Worm (Caenorhabditis elegans) whole organism, young adult: ENCODE data around the gene fos-1.

Source experiments
- B0035.1 ChIP-seq: sonication (generic microtip); optimal IDR thresholded peaks from 2 replicates; lab custom pipeline; 2016; ENCODE audit warnings: missing genetic modification characterization, mild to moderate bottlenecking, missing compliant biosample characterization, missing genotype, missing genetic modification reagents
- D2030.7 ChIP-seq: fragments of 200-800 bp; sonication (Bioruptor generic); IDR thresholded peaks from 2 replicates; pipeline ENCODE4 v1.3.6; 2022; ENCODE audit warnings: missing genetic modification reagents, missing genetic modification characterization, missing compliant biosample characterization
- F22D6.2 ChIP-seq: sonication (generic microtip); optimal IDR thresholded peaks from 2 replicates; lab custom pipeline; 2016; ENCODE audit warnings: mild to moderate bottlenecking, missing genetic modification characterization, missing compliant biosample characterization
- F23B12.7 ChIP-seq: sonication (generic microtip); optimal IDR thresholded peaks from 2 replicates; lab custom pipeline; 2017; ENCODE audit warnings: missing genetic modification characterization, mild to moderate bottlenecking, missing compliant biosample characterization, antibody characterized with exemption, moderate library complexity; ENCODE audit not compliant: insufficient read depth
- K12H6.12 ChIP-seq: fragments of 200-800 bp; sonication (Bioruptor generic); optimal IDR thresholded peaks from 2 replicates; lab custom pipeline; 2018; ENCODE audit warnings: mild to moderate bottlenecking, missing genetic modification characterization, missing compliant biosample characterization
- Y53G8AR.9 ChIP-seq: fragments of 200-800 bp; sonication (Bioruptor generic); conservative IDR thresholded peaks from 2 replicates; pipeline ENCODE4 v1.3.6; 2022; ENCODE audit warnings: missing genetic modification reagents, missing genetic modification characterization, missing compliant biosample characterization
- Y79H2A.3 ChIP-seq: fragments of 200-800 bp; sonication (Bioruptor generic); conservative IDR thresholded peaks from 2 replicates; pipeline ENCODE4 v1.3.6; 2022; ENCODE audit warnings: missing genetic modification reagents, missing genetic modification characterization, missing compliant biosample characterization
- Y95B8A.8 ChIP-seq: fragments of 200-800 bp; sonication (Bioruptor generic); IDR thresholded peaks from 2 replicates; pipeline ENCODE4 v1.3.6; 2022; ENCODE audit warnings: missing genetic modification reagents, missing genetic modification characterization, missing compliant biosample characterization
- ZK185.1 ChIP-seq: sonication (generic microtip); optimal IDR thresholded peaks from 2 replicates; lab custom pipeline; 2016; ENCODE audit warnings: mild to moderate bottlenecking, missing genetic modification characterization, missing compliant biosample characterization; ENCODE audit not compliant: poor library complexity, severe bottlenecking
- ama-1 ChIP-seq, 3 experiments: fragments of 150-350 bp in 1 of 3; sonication (generic microtip) in 2 of 3; optimal IDR thresholded peaks; 2 replicates each; lab custom pipeline; 2014 to 2018; ENCODE audit warnings: missing biosample characterization in 2 of 3, missing genetic modification characterization in 2 of 3, missing genetic modification reagents in 2 of 3
- aptf-3 ChIP-seq: fragments of 200-800 bp; sonication (Bioruptor generic); IDR thresholded peaks from 2 replicates; pipeline ENCODE4 v1.3.6; 2022; ENCODE audit warnings: missing genetic modification characterization, missing compliant biosample characterization
- attf-3 ChIP-seq: fragments of 200-800 bp; sonication (Bioruptor generic); conservative IDR thresholded peaks from 2 replicates; pipeline ENCODE4 v1.3.6; 2022; ENCODE audit warnings: missing genetic modification reagents, missing genetic modification characterization, missing compliant biosample characterization
- attf-5 ChIP-seq: fragments of 200-800 bp; sonication (Bioruptor generic); optimal IDR thresholded peaks from 2 replicates; lab custom pipeline; 2018; ENCODE audit warnings: mild to moderate bottlenecking, missing genetic modification characterization, missing compliant biosample characterization
- cebp-1 ChIP-seq, 2 experiments: fragments of 200-800 bp in 1 of 2; sonication (Bioruptor generic) in 1 of 2; sonication (generic microtip) in 1 of 2; IDR thresholded peaks in 1 of 2; optimal IDR thresholded peaks in 1 of 2; 2 replicates each; pipeline versions ENCODE4 v1.3.6 to Lab custom; 2017 to 2022; ENCODE audit warnings: missing compliant biosample characterization in 2 of 2, missing genetic modification characterization in 2 of 2, mild to moderate bottlenecking in 1 of 2, missing genetic modification reagents in 1 of 2, moderate library complexity in 1 of 2
- ceh-91 ChIP-seq: fragments of 200-800 bp; sonication (Bioruptor generic); IDR thresholded peaks from 2 replicates; pipeline ENCODE4 v1.3.6; 2022; ENCODE audit warnings: missing genetic modification reagents, missing genetic modification characterization, missing compliant biosample characterization
- chd-7 ChIP-seq: sonication (generic microtip); optimal IDR thresholded peaks from 2 replicates; lab custom pipeline; 2016; ENCODE audit warnings: mild to moderate bottlenecking, missing genetic modification characterization, moderate library complexity, missing compliant biosample characterization
- dox-1 ChIP-seq: fragments of 200-800 bp; sonication (Bioruptor generic); IDR thresholded peaks from 2 replicates; pipeline ENCODE4 v1.3.6; 2022; ENCODE audit warnings: missing genetic modification reagents, missing genetic modification characterization, missing compliant biosample characterization
- efl-1 ChIP-seq: fragments of 150-350 bp; optimal IDR thresholded peaks from 2 replicates; lab custom pipeline; 2014; ENCODE audit warnings: missing biosample characterization, missing genetic modification reagents, missing genetic modification characterization
- ets-4 ChIP-seq: fragments of 200-800 bp; sonication (Bioruptor generic); optimal IDR thresholded peaks from 2 replicates; lab custom pipeline; 2018; ENCODE audit warnings: mild to moderate bottlenecking, missing genetic modification characterization, missing compliant biosample characterization
- gei-17 ChIP-seq: fragments of 200-800 bp; sonication (Bioruptor generic); optimal IDR thresholded peaks from 2 replicates; lab custom pipeline; 2018; ENCODE audit warnings: mild to moderate bottlenecking, missing genetic modification characterization, missing compliant biosample characterization
- him-1 ChIP-seq: sonication (generic microtip); optimal IDR thresholded peaks from 2 replicates; lab custom pipeline; 2016; ENCODE audit warnings: missing genotype, missing genetic modification reagents, missing genetic modification characterization, missing compliant biosample characterization
- hmg-1.2 ChIP-seq: fragments of 200-800 bp; sonication (Bioruptor generic); IDR thresholded peaks from 2 replicates; pipeline ENCODE4 v1.3.6; 2022; ENCODE audit warnings: missing genetic modification reagents, missing genetic modification characterization, missing compliant biosample characterization
- hrde-1 ChIP-seq: sonication (generic microtip); optimal IDR thresholded peaks from 2 replicates; lab custom pipeline; 2016; ENCODE audit warnings: missing genetic modification characterization, mild to moderate bottlenecking, missing compliant biosample characterization, moderate library complexity, missing genotype, missing genetic modification reagents, borderline replicate concordance
- let-526 ChIP-seq: fragments of 200-800 bp; sonication (Bioruptor generic); IDR thresholded peaks from 2 replicates; pipeline ENCODE4 v1.3.6; 2022; ENCODE audit warnings: missing genetic modification reagents, missing genetic modification characterization, missing compliant biosample characterization
- let-607 ChIP-seq, 2 experiments: fragments of 200-800 bp in 1 of 2; sonication (Bioruptor generic) in 1 of 2; sonication (generic microtip) in 1 of 2; optimal IDR thresholded peaks; 2 replicates each; lab custom pipeline; 2016 to 2018; ENCODE audit warnings: mild to moderate bottlenecking in 2 of 2, missing compliant biosample characterization in 2 of 2, missing genetic modification characterization in 2 of 2, moderate library complexity in 2 of 2, missing genotype in 1 of 2
- lin-35 ChIP-seq, 3 experiments: fragments of 150-350 bp in 2 of 3; sonication (generic microtip) in 1 of 3; optimal IDR thresholded peaks; 2 replicates each; lab custom pipeline; 2014 to 2018; ENCODE audit warnings: missing biosample characterization in 3 of 3, missing genetic modification characterization in 3 of 3, missing genetic modification reagents in 3 of 3
- lin-40 ChIP-seq: sonication (generic microtip); optimal IDR thresholded peaks from 2 replicates; lab custom pipeline; 2016; ENCODE audit warnings: missing genetic modification characterization, mild to moderate bottlenecking, missing compliant biosample characterization, missing genotype, missing genetic modification reagents
- lin-54 ChIP-seq: fragments of 200-800 bp; sonication (Bioruptor generic); optimal IDR thresholded peaks from 2 replicates; lab custom pipeline; 2018; ENCODE audit warnings: mild to moderate bottlenecking, missing genetic modification characterization, missing compliant biosample characterization
- lsl-1 ChIP-seq: fragments of 200-800 bp; sonication (Bioruptor generic); optimal IDR thresholded peaks from 2 replicates; lab custom pipeline; 2018; ENCODE audit warnings: mild to moderate bottlenecking, missing genetic modification characterization, moderate library complexity, missing compliant biosample characterization
- mcd-1 ChIP-seq: fragments of 200-800 bp; sonication (Bioruptor generic); IDR thresholded peaks from 2 replicates; pipeline ENCODE4 v1.3.6; 2022; ENCODE audit warnings: missing genetic modification reagents, missing genetic modification characterization, missing compliant biosample characterization
- nfya-2 ChIP-seq: fragments of 200-800 bp; sonication (Bioruptor generic); IDR thresholded peaks from 2 replicates; pipeline ENCODE4 v1.3.6; 2022; ENCODE audit warnings: missing genetic modification reagents, missing genetic modification characterization, missing compliant biosample characterization
- nhr-120 ChIP-seq: fragments of 200-800 bp; sonication (Bioruptor generic); IDR thresholded peaks from 2 replicates; pipeline ENCODE4 v1.3.6; 2022; ENCODE audit warnings: missing genetic modification characterization, missing compliant biosample characterization
- nhr-27 ChIP-seq: fragments of 200-800 bp; sonication (Bioruptor generic); optimal IDR thresholded peaks from 2 replicates; lab custom pipeline; 2018; ENCODE audit warnings: mild to moderate bottlenecking, missing genetic modification characterization, moderate library complexity, missing compliant biosample characterization
- rcor-1 ChIP-seq: fragments of 200-800 bp; sonication (Bioruptor generic); IDR thresholded peaks from 2 replicates; pipeline ENCODE4 v1.3.6; 2022; ENCODE audit warnings: missing genetic modification reagents, missing genetic modification characterization, missing compliant biosample characterization
- snpc-1.3 ChIP-seq: sonication (generic microtip); optimal IDR thresholded peaks from 2 replicates; lab custom pipeline; 2017; ENCODE audit warnings: missing genetic modification characterization, mild to moderate bottlenecking, missing compliant biosample characterization, antibody characterized with exemption, moderate library complexity, missing genotype, missing genetic modification reagents; ENCODE audit not compliant: insufficient read depth
- snpc-3.4 ChIP-seq: sonication (generic microtip); optimal IDR thresholded peaks from 2 replicates; lab custom pipeline; 2017; ENCODE audit warnings: missing genetic modification characterization, mild to moderate bottlenecking, missing compliant biosample characterization, antibody characterized with exemption, moderate library complexity, missing genotype, missing genetic modification reagents
- snpc-4 ChIP-seq, 5 experiments: fragments of 150-350 bp in 1 of 5; sonication (generic microtip) in 4 of 5; optimal IDR thresholded peaks; 2 replicates each; lab custom pipeline; 2014 to 2018; ENCODE audit warnings: missing genetic modification characterization in 5 of 5, missing biosample characterization in 3 of 5, antibody characterized with exemption in 2 of 5, mild to moderate bottlenecking in 2 of 5, missing compliant biosample characterization in 2 of 5, missing genotype in 2 of 5, moderate library complexity in 2 of 5, missing genetic modification reagents in 1 of 5
- tbp1 ChIP-seq: fragments of 200-800 bp; sonication (Bioruptor generic); optimal IDR thresholded peaks from 2 replicates; lab custom pipeline; 2018; ENCODE audit warnings: mild to moderate bottlenecking, missing genetic modification characterization, missing compliant biosample characterization
- tbx-9 ChIP-seq: sonication (generic microtip); optimal IDR thresholded peaks from 2 replicates; lab custom pipeline; 2016; ENCODE audit warnings: borderline replicate concordance, missing genetic modification characterization, inconsistent platforms, missing compliant biosample characterization
- zim-3 ChIP-seq: sonication (generic microtip); optimal IDR thresholded peaks from 2 replicates; lab custom pipeline; 2017; ENCODE audit warnings: mild to moderate bottlenecking, missing genetic modification characterization, moderate library complexity, missing compliant biosample characterization
- ztf-6 ChIP-seq: fragments of 200-800 bp; sonication (Bioruptor generic); IDR thresholded peaks from 2 replicates; pipeline ENCODE4 v1.3.6; 2022; ENCODE audit warnings: missing genetic modification reagents, missing genetic modification characterization, missing compliant biosample characterization

Gene fos-1

ce11 chrV:6017630-6018029 is 14.2 kb downstream of the fos-1 start, which contains the start of the genes rpt-2 and aps-1:
Gene rpt-2 (minus strand): TSS chrV:6017669.
Gene aps-1 (plus strand): TSS chrV:6017970.
- peak; percentile 58 for TF ChIP-seq lin-40 (tag; lab: Kevin White, UChicago)
- TF ChIP-seq snpc-3.4 = peak; percentile 45
- peak; percentile 95 for TF ChIP-seq mcd-1 (GFP tag; lab: Robert Waterston, UW)
- TF ChIP-seq hmg-1.2 (GFP tag; lab: Robert Waterston, UW) = peak; percentile 48; the same call in 1 of the 2 replicates
- peak; percentile 99 for TF ChIP-seq attf-3 (GFP tag; lab: Robert Waterston, UW)
- no peak for TF ChIP-seq gei-17 (GFP tag; lab: Kevin White, UChicago)
- TF ChIP-seq ets-4 (GFP tag; lab: Kevin White, UChicago) = no peak
- TF ChIP-seq tbp1 (GFP tag; lab: Kevin White, UChicago) = peak; percentile 5
- TF ChIP-seq attf-5 (GFP tag; lab: Kevin White, UChicago) = peak; percentile 79
- no peak for TF ChIP-seq cebp-1 (GFP tag; IDR thresholded peaks at IDR 0.05; lab: Robert Waterston, UW)
- peak; percentile 35 for TF ChIP-seq cebp-1 (tag; optimal IDR thresholded peaks at IDR 0.05; lab: Kevin White, UChicago)
- no peak for TF ChIP-seq hrde-1 (tag; lab: Kevin White, UChicago)
- TF ChIP-seq lin-35 (GFP tag; optimal IDR thresholded peaks at IDR 0.05; lab: Kevin White, UChicago) = peak in 1 of 3 experiments; percentile 69
- no peak for TF ChIP-seq nhr-27
- TF ChIP-seq Y79H2A.3 (GFP tag; lab: Robert Waterston, UW) = no peak
- TF ChIP-seq dox-1 = no peak
- no peak for TF ChIP-seq B0035.1
- TF ChIP-seq efl-1 (GFP tag; lab: Kevin White, UChicago) = peak; percentile 7
- peak; percentile 38 for TF ChIP-seq ZK185.1 (tag; lab: Kevin White, UChicago)
- TF ChIP-seq lin-54 (GFP tag; lab: Kevin White, UChicago) = peak; percentile 34
- no peak for TF ChIP-seq chd-7 (tag; lab: Kevin White, UChicago)
- TF ChIP-seq ama-1 (optimal IDR thresholded peaks at IDR 0.05; lab: Kevin White, UChicago) = no peak
- TF ChIP-seq ama-1 (GFP tag; optimal IDR thresholded peaks at IDR 0.05; lab: Kevin White, UChicago) = no peak
- peak; percentile 2 for TF ChIP-seq snpc-1.3 (tag; lab: Kevin White, UChicago)
- no peak for TF ChIP-seq tbx-9 (tag; lab: Kevin White, UChicago)
- TF ChIP-seq lsl-1 = peak; percentile 15
- TF ChIP-seq snpc-4 (GFP tag; optimal IDR thresholded peaks at IDR 0.05; lab: Kevin White, UChicago) = no peak
- peak in 3 of 4 experiments; percentile 3 to 66 (median 22) for TF ChIP-seq snpc-4 (tag; optimal IDR thresholded peaks at IDR 0.05; lab: Kevin White, UChicago)
- no peak for TF ChIP-seq him-1 (tag; lab: Kevin White, UChicago)
- TF ChIP-seq let-607 (tag; optimal IDR thresholded peaks at IDR 0.05; lab: Kevin White, UChicago) = peak in 1 of 2 experiments; percentile 33
- no peak for TF ChIP-seq aptf-3 (GFP tag; lab: Robert Waterston, UW)
- no peak for TF ChIP-seq K12H6.12 (tag; lab: Kevin White, UChicago)
- no peak for TF ChIP-seq F22D6.2 (tag; lab: Kevin White, UChicago)
- no peak for TF ChIP-seq nhr-120 (GFP tag; lab: Robert Waterston, UW)
- TF ChIP-seq F23B12.7 (tag; lab: Kevin White, UChicago) = peak; percentile 32
- TF ChIP-seq zim-3 = no peak

ce11 chrV:6018944-6019450 is 15.6 kb downstream of the fos-1 start, which contains the start of gene picc-1:
Gene picc-1 (plus strand): TSS chrV:6018994.
- no peak for TF ChIP-seq ceh-91 (GFP tag; lab: Robert Waterston, UW)
- TF ChIP-seq chd-7 (tag; lab: Kevin White, UChicago) = peak; percentile 50
- TF ChIP-seq rcor-1 = 0 out of 2 replicates have a peak, but pooled peaks have one; percentile 22
- TF ChIP-seq Y53G8AR.9 (GFP tag; lab: Robert Waterston, UW) = 0 out of 2 replicates have a peak, but pooled peaks have one; percentile 22
- TF ChIP-seq ztf-6 (GFP tag; lab: Robert Waterston, UW) = no peak
- TF ChIP-seq Y95B8A.8 (GFP tag; lab: Robert Waterston, UW) = 0 out of 2 replicates have a peak, but pooled peaks have one; percentile 51
- peak; percentile 42; the same call in 1 of the 2 replicates for TF ChIP-seq attf-3 (GFP tag; lab: Robert Waterston, UW)
- TF ChIP-seq hmg-1.2 (GFP tag; lab: Robert Waterston, UW) = no peak
- no peak for TF ChIP-seq nfya-2
- peak in 1 of 2 experiments; percentile 5 for TF ChIP-seq let-607 (tag; optimal IDR thresholded peaks at IDR 0.05; lab: Kevin White, UChicago)
- peak; percentile 29 for TF ChIP-seq lin-54 (GFP tag; lab: Kevin White, UChicago)
- TF ChIP-seq D2030.7 = peak; percentile 34; the same call in 1 of the 2 replicates
- no peak for TF ChIP-seq F22D6.2 (tag; lab: Kevin White, UChicago)
- TF ChIP-seq let-526 = no peak
- TF ChIP-seq cebp-1 (GFP tag; IDR thresholded peaks at IDR 0.05; lab: Robert Waterston, UW) = peak; percentile 21; the same call in 1 of the 2 replicates
- peak; percentile 7 for TF ChIP-seq cebp-1 (tag; optimal IDR thresholded peaks at IDR 0.05; lab: Kevin White, UChicago)
- peak; percentile 61 for TF ChIP-seq ZK185.1 (tag; lab: Kevin White, UChicago)
- no peak for TF ChIP-seq him-1 (tag; lab: Kevin White, UChicago)
